Fruit fly (Drosophila melanogaster): ENCODE measurements around the gene rg.

rg gene

dm6 chrX:5041525-5042454, 43.8 kb upstream of the rg start (continued):
- TF ChIP-seq lov (optimal IDR thresholded peaks at IDR 0.05) (no peak), lov (GFP tag; IDR thresholded peaks at IDR 0.05) (0 out of 3 replicates have a peak, but pooled peaks have one; percentile 29), tap (tag; optimal IDR thresholded peaks at IDR 0.05) (peak; percentile 32), chm (GFP tag; IDR thresholded peaks at IDR 0.05) (peak; percentile 65; the same call in 1 of the 2 replicates), Awh (GFP tag; IDR thresholded peaks at IDR 0.05) (0 out of 2 replicates have a peak, but pooled peaks have one; percentile 42), ato (GFP tag; IDR thresholded peaks at IDR 0.05; ENCODE audit: partially characterized antibody) (no peak), mirr (GFP tag; optimal IDR thresholded peaks at IDR 0.05) (no peak), crp (GFP tag; optimal IDR thresholded peaks at IDR 0.05) (no peak), btn (GFP tag; optimal IDR thresholded peaks at IDR 0.05) (no peak), CG6854 (GFP tag; optimal IDR thresholded peaks at IDR 0.05) (peak; percentile 25), YL-1 (GFP tag; optimal IDR thresholded peaks at IDR 0.05) (no peak), Gsc (GFP tag; IDR thresholded peaks at IDR 0.05) (no peak), CG4730 (GFP tag; IDR thresholded peaks at IDR 0.05) (peak; percentile 79), ara (GFP tag; IDR thresholded peaks at IDR 0.05) (peak; percentile 65), CG7963 (GFP tag; IDR thresholded peaks at IDR 0.05; ENCODE audit: partially characterized antibody) (no peak), CG18262 (tag; optimal IDR thresholded peaks at IDR 0.05) (peak; percentile 52), CG13296 (GFP tag; optimal IDR thresholded peaks at IDR 0.05) (peak; percentile 56), slp2 (GFP tag; optimal IDR thresholded peaks at IDR 0.05) (no peak), Atf6 (GFP tag; IDR thresholded peaks at IDR 0.05) (peak; percentile 84), BEAF-32 (GFP tag; optimal IDR thresholded peaks at IDR 0.05) (no peak), rib (GFP tag; IDR thresholded peaks at IDR 0.05) (peak; percentile 64), CG10147 (GFP tag; optimal IDR thresholded peaks at IDR 0.05) (peak; percentile 59), CG4617 (GFP tag; optimal IDR thresholded peaks at IDR 0.05; ENCODE audit: borderline replicate concordance) (no peak), Usf (GFP tag; optimal IDR thresholded peaks at IDR 0.05) (no peak), grn (GFP tag; optimal IDR thresholded peaks at IDR 0.05) (no peak), CG12769 (tag; optimal IDR thresholded peaks at IDR 0.05) (peak; percentile 59), CG9817 (tag; optimal IDR thresholded peaks at IDR 0.05) (peak; percentile 57), CG5953 (GFP tag; IDR thresholded peaks at IDR 0.05) (0 out of 2 replicates have a peak, but pooled peaks have one; percentile 28), bbx (GFP tag; IDR thresholded peaks at IDR 0.05; ENCODE audit: partially characterized antibody) (no peak), nerfin-1 (tag; optimal IDR thresholded peaks at IDR 0.05) (no peak), Hr39 (optimal IDR thresholded peaks at IDR 0.05) (no peak), CG9727 (GFP tag; optimal IDR thresholded peaks at IDR 0.05) (peak; percentile 49), CG3726 (GFP tag; IDR thresholded peaks at IDR 0.05) (0 out of 3 replicates have a peak, but pooled peaks have one; percentile 69), CG31441 (GFP tag; IDR thresholded peaks at IDR 0.05) (peak; percentile 51), ATbp (GFP tag; optimal IDR thresholded peaks at IDR 0.05) (peak; percentile 18), kni (GFP tag; optimal IDR thresholded peaks at IDR 0.05) (no peak), CG7928 (GFP tag; optimal IDR thresholded peaks at IDR 0.05) (no peak), Doc2 (GFP tag; IDR thresholded peaks at IDR 0.05) (0 out of 2 replicates have a peak, but pooled peaks have one; percentile 53), ap (GFP tag; IDR thresholded peaks at IDR 0.05) (peak; percentile 62; the same call in 1 of the 2 replicates), fd102C (GFP tag; optimal IDR thresholded peaks at IDR 0.05) (no peak), sob (GFP tag; IDR thresholded peaks at IDR 0.05) (peak; percentile 69), CG14710 (tag; optimal IDR thresholded peaks at IDR 0.05) (peak; percentile 6), CG34224 (GFP tag; IDR thresholded peaks at IDR 0.05; ENCODE audit: partially characterized antibody) (no peak), gem (tag; optimal IDR thresholded peaks at IDR 0.05) (peak; percentile 76), Aef1 (GFP tag; IDR thresholded peaks at IDR 0.05) (peak; percentile 82), NFAT (GFP tag; IDR thresholded peaks at IDR 0.05) (peak; percentile 67), CG18476 (GFP tag; optimal IDR thresholded peaks at IDR 0.05) (peak; percentile 39), CG4424 (GFP tag; optimal IDR thresholded peaks at IDR 0.05) (peak; percentile 52)

Measured in whole organism, embryonic.